Worm (Caenorhabditis elegans) whole organism, L1 larva: ENCODE results near the gene F07C6.4.

Experiments used
- C04F5.9 ChIP-seq: sonication (generic microtip); optimal IDR thresholded peaks from 2 replicates; lab custom pipeline; 2016; ENCODE audit warnings: missing genetic modification characterization, missing compliant biosample characterization
- C16A3.4 ChIP-seq: fragments of 150-350 bp; optimal IDR thresholded peaks from 2 replicates; lab custom pipeline; 2014; ENCODE audit warnings: missing biosample characterization, missing genetic modification characterization
- Y116A8C.19 ChIP-seq: sonication (generic microtip); optimal IDR thresholded peaks from 2 replicates; lab custom pipeline; 2016; ENCODE audit warnings: missing compliant biosample characterization, missing genetic modification characterization, borderline replicate concordance
- alr-1 ChIP-seq: fragments of 200-800 bp; sonication (Bioruptor generic); optimal IDR thresholded peaks from 2 replicates; lab custom pipeline; 2018; ENCODE audit warnings: borderline replicate concordance, mild to moderate bottlenecking, missing genetic modification characterization, missing compliant biosample characterization
- aly-2 ChIP-seq: fragments of 150-350 bp; optimal IDR thresholded peaks from 2 replicates; lab custom pipeline; 2014; ENCODE audit warnings: missing biosample characterization, missing genetic modification characterization
- ama-1 ChIP-seq: fragments of 150-350 bp; optimal IDR thresholded peaks from 2 replicates; lab custom pipeline; 2014
- blmp-1 ChIP-seq: fragments of 150-350 bp; optimal IDR thresholded peaks from 2 replicates; lab custom pipeline; 2014; ENCODE audit warnings: missing biosample characterization, missing genetic modification characterization
- ceh-88 ChIP-seq: fragments of 200-800 bp; sonication (Bioruptor generic); IDR thresholded peaks from 2 replicates; pipeline ENCODE4 v1.3.6; 2022; ENCODE audit warnings: missing genetic modification characterization, missing compliant biosample characterization
- ceh-90 ChIP-seq: sonication (generic microtip); optimal IDR thresholded peaks from 2 replicates; lab custom pipeline; 2016; ENCODE audit warnings: missing genetic modification characterization, missing compliant biosample characterization
- ces-1 ChIP-seq: fragments of 150-350 bp; optimal IDR thresholded peaks from 2 replicates; lab custom pipeline; 2014; ENCODE audit warnings: missing biosample characterization, missing genetic modification reagents, missing genetic modification characterization
- dsc-1 ChIP-seq: sonication (generic microtip); optimal IDR thresholded peaks from 2 replicates; lab custom pipeline; 2016; ENCODE audit warnings: mild to moderate bottlenecking, missing genetic modification characterization, missing compliant biosample characterization
- efl-1 ChIP-seq, 4 experiments: fragments of 150-350 bp; optimal IDR thresholded peaks in 3 of 4; peaks in 1 of 4; 1 replicate in 1 of 4; 2 replicates in 3 of 4; lab custom pipeline; 2014; ENCODE audit warnings: missing biosample characterization in 2 of 4, missing genetic modification characterization in 2 of 4, missing genetic modification reagents in 2 of 4
- efl-3 ChIP-seq: fragments of 200-800 bp; sonication (Bioruptor generic); optimal IDR thresholded peaks from 2 replicates; lab custom pipeline; 2018; ENCODE audit warnings: mild to moderate bottlenecking, missing genetic modification characterization, missing compliant biosample characterization
- egl-13 ChIP-seq: sonication (generic microtip); optimal IDR thresholded peaks from 2 replicates; lab custom pipeline; 2016; ENCODE audit warnings: missing genotype, missing genetic modification reagents, missing genetic modification characterization, missing compliant biosample characterization
- egl-27 ChIP-seq, 2 experiments: fragments of 150-350 bp in 1 of 2; sonication (generic microtip); optimal IDR thresholded peaks; 3 replicates each; lab custom pipeline; 2017 to 2018; ENCODE audit warnings: missing biosample characterization in 2 of 2, missing genetic modification characterization in 2 of 2, missing genetic modification reagents in 2 of 2
- elt-2 ChIP-seq: sonication (generic microtip); optimal IDR thresholded peaks from 2 replicates; lab custom pipeline; 2016; ENCODE audit warnings: missing genetic modification characterization, mild to moderate bottlenecking, inconsistent platforms, missing compliant biosample characterization, missing genetic modification reagents
- fkh-10 ChIP-seq: sonication (generic microtip); optimal IDR thresholded peaks from 2 replicates; lab custom pipeline; 2017; ENCODE audit warnings: missing biosample characterization, missing genetic modification reagents, missing genetic modification characterization
- fkh-8 ChIP-seq: sonication (generic microtip); optimal IDR thresholded peaks from 2 replicates; lab custom pipeline; 2016; ENCODE audit warnings: mild to moderate bottlenecking, missing genetic modification characterization, missing compliant biosample characterization
- fos-1 ChIP-seq: fragments of 150-350 bp; optimal IDR thresholded peaks from 2 replicates; lab custom pipeline; 2014; ENCODE audit warnings: missing biosample characterization, missing genetic modification characterization
- hlh-17 ChIP-seq: fragments of 200-800 bp; sonication (Bioruptor generic); optimal IDR thresholded peaks from 2 replicates; lab custom pipeline; 2018; ENCODE audit warnings: missing genetic modification characterization, mild to moderate bottlenecking, missing compliant biosample characterization, moderate library complexity, borderline replicate concordance
- hlh-4 ChIP-seq: sonication (generic microtip); optimal IDR thresholded peaks from 2 replicates; lab custom pipeline; 2016; ENCODE audit warnings: mild to moderate bottlenecking, missing genetic modification characterization, missing compliant biosample characterization
- hpl-2 ChIP-seq: fragments of 150-350 bp; optimal IDR thresholded peaks from 2 replicates; lab custom pipeline; 2014; ENCODE audit warnings: missing biosample characterization, missing genetic modification reagents, missing genetic modification characterization
- isw-1 ChIP-seq: fragments of 200-800 bp; sonication (Bioruptor generic); IDR thresholded peaks from 2 replicates; pipeline ENCODE4 v1.3.6; 2022; ENCODE audit warnings: missing genetic modification characterization, missing compliant biosample characterization
- lin-14 ChIP-seq: fragments of 200-800 bp; sonication (Bioruptor generic); optimal IDR thresholded peaks from 2 replicates; lab custom pipeline; 2018; ENCODE audit warnings: mild to moderate bottlenecking, missing genetic modification characterization, moderate library complexity, missing compliant biosample characterization
- lin-15B ChIP-seq: fragments of 150-350 bp; sonication (generic microtip); optimal IDR thresholded peaks from 3 replicates; lab custom pipeline; 2014; ENCODE audit warnings: missing biosample characterization, missing genetic modification characterization
- lin-39 ChIP-seq: fragments of 150-350 bp; optimal IDR thresholded peaks from 2 replicates; lab custom pipeline; 2014; ENCODE audit warnings: missing biosample characterization, missing genetic modification reagents, missing genetic modification characterization
- lir-3 ChIP-seq: sonication (generic microtip); optimal IDR thresholded peaks from 2 replicates; lab custom pipeline; 2016; ENCODE audit warnings: mild to moderate bottlenecking, missing genetic modification characterization, moderate library complexity, missing compliant biosample characterization; ENCODE audit not compliant: poor library complexity
- mab-9 ChIP-seq: fragments of 200-800 bp; sonication (Bioruptor generic); IDR thresholded peaks from 2 replicates; pipeline ENCODE4 v1.3.6; 2022; ENCODE audit warnings: missing genetic modification reagents, missing genetic modification characterization, missing compliant biosample characterization
- mdl-1 ChIP-seq, 2 experiments: fragments of 150-350 bp; optimal IDR thresholded peaks; 2 replicates each; lab custom pipeline; 2014 to 2017; ENCODE audit warnings: missing biosample characterization in 2 of 2, missing genetic modification characterization in 2 of 2, inconsistent platforms in 1 of 2
- mef-2 ChIP-seq: fragments of 150-350 bp; optimal IDR thresholded peaks from 2 replicates; lab custom pipeline; 2014; ENCODE audit warnings: missing biosample characterization, missing genetic modification characterization
- mep-1 ChIP-seq: fragments of 150-350 bp; optimal IDR thresholded peaks from 2 replicates; lab custom pipeline; 2014; ENCODE audit warnings: missing biosample characterization, missing genetic modification characterization
- nhr-11 ChIP-seq: fragments of 150-350 bp; optimal IDR thresholded peaks from 2 replicates; lab custom pipeline; 2014; ENCODE audit warnings: missing biosample characterization, missing genetic modification characterization
- nhr-19 ChIP-seq: fragments of 200-800 bp; sonication (Bioruptor generic); conservative IDR thresholded peaks from 2 replicates; pipeline ENCODE4 v1.3.6; 2022; ENCODE audit warnings: missing genetic modification characterization, missing compliant biosample characterization
- nhr-28 ChIP-seq: fragments of 150-350 bp; optimal IDR thresholded peaks from 2 replicates; lab custom pipeline; 2014; ENCODE audit warnings: missing biosample characterization, missing genetic modification characterization
- nhr-76 ChIP-seq: sonication (generic microtip); optimal IDR thresholded peaks from 2 replicates; lab custom pipeline; 2017; ENCODE audit warnings: missing biosample characterization, missing genetic modification characterization
- nhr-85 ChIP-seq: sonication (generic microtip); peaks from one replicate; lab custom pipeline; 2016; ENCODE audit warnings: missing genetic modification characterization, inconsistent platforms, missing compliant biosample characterization
- pag-3 ChIP-seq: sonication (generic microtip); optimal IDR thresholded peaks from 2 replicates; lab custom pipeline; 2017; ENCODE audit warnings: missing genetic modification characterization, mild to moderate bottlenecking, missing compliant biosample characterization, antibody characterized with exemption, borderline replicate concordance; ENCODE audit not compliant: insufficient read depth
- pax-3 ChIP-seq: fragments of 200-800 bp; sonication (Bioruptor generic); optimal IDR thresholded peaks from 2 replicates; lab custom pipeline; 2018; ENCODE audit warnings: mild to moderate bottlenecking, missing genetic modification characterization, moderate library complexity, missing compliant biosample characterization
- pqm-1 ChIP-seq: sonication (generic microtip); optimal IDR thresholded peaks from 3 replicates; lab custom pipeline; 2017; ENCODE audit warnings: missing biosample characterization, missing genetic modification characterization
- skn-1 ChIP-seq: fragments of 150-350 bp; optimal IDR thresholded peaks from 2 replicates; lab custom pipeline; 2014; ENCODE audit warnings: missing biosample characterization, missing genetic modification characterization
- snpc-4 ChIP-seq: fragments of 150-350 bp; optimal IDR thresholded peaks from 2 replicates; lab custom pipeline; 2014; ENCODE audit warnings: missing biosample characterization, missing genetic modification characterization
- sox-4 ChIP-seq: sonication (generic microtip); optimal IDR thresholded peaks from 2 replicates; lab custom pipeline; 2016; ENCODE audit warnings: missing genetic modification characterization, missing compliant biosample characterization
- unc-130 ChIP-seq: fragments of 150-350 bp; optimal IDR thresholded peaks from 2 replicates; lab custom pipeline; 2017; ENCODE audit warnings: missing biosample characterization, missing genetic modification characterization, inconsistent platforms
- unc-30 ChIP-seq: sonication (generic microtip); optimal IDR thresholded peaks from 2 replicates; lab custom pipeline; 2017; ENCODE audit warnings: missing biosample characterization, missing genetic modification characterization
- unc-98 ChIP-seq: fragments of 200-800 bp; sonication (Bioruptor generic); IDR thresholded peaks from 2 replicates; pipeline ENCODE4 v1.3.6; 2022; ENCODE audit warnings: missing genetic modification characterization, missing compliant biosample characterization
- vab-15 ChIP-seq: sonication (generic microtip); optimal IDR thresholded peaks from 2 replicates; lab custom pipeline; 2017; ENCODE audit warnings: missing genotype, mild to moderate bottlenecking, missing genetic modification characterization, missing compliant biosample characterization
- zag-1 ChIP-seq: fragments of 150-350 bp; optimal IDR thresholded peaks from 2 replicates; lab custom pipeline; 2014; ENCODE audit warnings: missing biosample characterization, missing genetic modification characterization
- zip-4 ChIP-seq: fragments of 200-800 bp; sonication (Bioruptor generic); optimal IDR thresholded peaks from 2 replicates; lab custom pipeline; 2018; ENCODE audit warnings: mild to moderate bottlenecking, missing genetic modification characterization, moderate library complexity, missing compliant biosample characterization
- ztf-11 ChIP-seq, 2 experiments: sonication (generic microtip); optimal IDR thresholded peaks; 2 replicates each; lab custom pipeline; 2016 to 2017; ENCODE audit warnings: missing genetic modification characterization in 2 of 2, missing biosample characterization in 1 of 2, missing compliant biosample characterization in 1 of 2
- ztf-4 ChIP-seq: fragments of 150-350 bp; optimal IDR thresholded peaks from 2 replicates; lab custom pipeline; 2014; ENCODE audit warnings: missing biosample characterization, missing genetic modification characterization

Gene F07C6.4

DNA sequence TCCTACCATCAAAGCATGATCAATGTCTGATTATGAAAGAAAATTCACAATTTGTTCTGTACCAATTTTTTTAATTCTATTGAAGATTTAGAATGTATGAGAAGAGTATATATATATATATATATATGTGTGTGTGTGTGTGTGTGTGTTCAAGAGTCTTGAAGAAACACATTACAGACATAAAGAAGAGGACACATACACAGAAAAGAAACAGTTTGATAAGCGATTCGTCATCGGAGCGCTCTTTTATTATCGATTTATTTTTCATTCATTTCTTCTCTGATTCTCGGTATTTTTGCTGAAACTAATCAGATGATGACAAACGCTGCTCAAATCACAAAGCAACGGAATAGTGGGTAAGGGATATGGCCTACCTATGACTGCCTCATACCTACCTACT lies 12.1 kb upstream of the F07C6.4 start, which contains the start of gene pin-2:
Gene pin-2, plus strand, starts transcription at position 227 of the 400 bp plus-strand sequence.
- no peak for TF ChIP-seq fkh-10 (GFP tag; lab: Kevin White, UChicago)
- TF ChIP-seq mab-9 = no peak
- no peak for TF ChIP-seq isw-1 (GFP tag; lab: Robert Waterston, UW)
- no peak for TF ChIP-seq zag-1 (tag; lab: Kevin White, UChicago)
- no peak for TF ChIP-seq skn-1 (tag; lab: Kevin White, UChicago)
- TF ChIP-seq pqm-1 (tag; lab: Kevin White, UChicago) = no peak
- TF ChIP-seq nhr-76 (tag; lab: Kevin White, UChicago) = no peak
- no peak for TF ChIP-seq lin-15B (tag; lab: Kevin White, UChicago)
- TF ChIP-seq nhr-85 = no peak
- TF ChIP-seq ama-1 (lab: Kevin White, UChicago) = no peak
- TF ChIP-seq vab-15 = no peak
- TF ChIP-seq unc-30 (tag; lab: Kevin White, UChicago) = no peak
- no peak for TF ChIP-seq lir-3 (tag; lab: Kevin White, UChicago)
- no peak for TF ChIP-seq Y116A8C.19 (tag; lab: Kevin White, UChicago)

DNA sequence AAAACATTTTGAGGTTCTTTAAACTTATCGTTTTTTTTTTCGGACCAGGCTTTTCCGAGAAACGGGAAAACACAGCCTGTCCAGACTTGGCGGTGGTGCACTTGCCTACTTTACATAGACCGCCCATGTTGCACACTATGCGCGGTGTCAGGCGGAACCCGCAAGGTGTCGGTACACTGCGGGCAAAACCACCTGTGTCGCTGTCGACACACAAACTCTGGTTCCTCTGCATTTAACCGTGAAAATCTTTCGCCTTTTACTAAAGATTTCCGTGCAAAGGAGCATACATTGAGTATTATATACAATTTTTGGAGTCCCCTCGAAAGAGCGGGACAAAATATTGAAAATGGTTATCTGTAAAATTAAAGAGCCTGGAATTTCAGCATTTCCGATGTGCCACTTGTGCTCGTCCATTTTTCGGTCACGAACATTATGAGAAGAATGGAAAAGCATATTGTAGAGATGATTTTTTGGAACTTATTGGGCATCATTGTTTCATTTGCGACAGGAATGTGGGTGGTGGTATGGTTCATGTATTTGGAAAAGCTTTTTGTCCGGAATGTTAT lies 10.3 kb upstream of the F07C6.4 start:
- no peak for TF ChIP-seq nhr-11
- no peak for TF ChIP-seq lin-14 (GFP tag; lab: Kevin White, UChicago)
- no peak for TF ChIP-seq aly-2 (tag; lab: Kevin White, UChicago)
- no peak for TF ChIP-seq efl-1 (optimal IDR thresholded peaks at IDR 0.05; lab: Kevin White, UChicago)
- no peak for TF ChIP-seq efl-1 (GFP tag; optimal IDR thresholded peaks at IDR 0.05 in 1 of 2; lab: Kevin White, UChicago)
- TF ChIP-seq skn-1 (tag; lab: Kevin White, UChicago) = no peak
- no peak for TF ChIP-seq hlh-4
- 0 out of 2 replicates have a peak, but pooled peaks have one; percentile 31 for TF ChIP-seq nhr-19 (GFP tag; lab: Robert Waterston, UW)
- no peak for TF ChIP-seq mab-9
- no peak for TF ChIP-seq nhr-28 (tag; lab: Kevin White, UChicago)
- no peak for TF ChIP-seq efl-3
- TF ChIP-seq elt-2 (tag; lab: Kevin White, UChicago) = peak; percentile 28
- no peak for TF ChIP-seq alr-1 (tag; lab: Kevin White, UChicago)
- TF ChIP-seq blmp-1 (tag; lab: Kevin White, UChicago) = no peak
- TF ChIP-seq ceh-88 (GFP tag; lab: Robert Waterston, UW) = no peak
- no peak for TF ChIP-seq nhr-76 (tag; lab: Kevin White, UChicago)
- no peak for TF ChIP-seq unc-98 (GFP tag; lab: Robert Waterston, UW)
- no peak for TF ChIP-seq fkh-8 (tag; lab: Kevin White, UChicago)
- TF ChIP-seq C16A3.4 (tag; lab: Kevin White, UChicago) = no peak
- no peak for TF ChIP-seq pax-3 (tag; lab: Kevin White, UChicago)
- no peak for TF ChIP-seq lin-39
- no peak for TF ChIP-seq pag-3 (tag; lab: Kevin White, UChicago)
- no peak for TF ChIP-seq mep-1 (tag; lab: Kevin White, UChicago)
- TF ChIP-seq fos-1 = no peak
- TF ChIP-seq zag-1 (tag; lab: Kevin White, UChicago) = no peak
- no peak for TF ChIP-seq unc-30 (tag; lab: Kevin White, UChicago)
- no peak for TF ChIP-seq ces-1 (GFP tag; lab: Kevin White, UChicago)
- TF ChIP-seq C04F5.9 (tag; lab: Kevin White, UChicago) = no peak
- TF ChIP-seq snpc-4 (tag; lab: Kevin White, UChicago) = peak; percentile 80
- TF ChIP-seq nhr-85 = peak; percentile 53
- TF ChIP-seq egl-13 (tag; lab: Kevin White, UChicago) = no peak
- no peak for TF ChIP-seq egl-27 (tag; optimal IDR thresholded peaks at IDR 0.05; lab: Kevin White, UChicago)
- TF ChIP-seq zip-4 (GFP tag; lab: Kevin White, UChicago) = no peak
- TF ChIP-seq hpl-2 = no peak
- no peak for TF ChIP-seq mdl-1 (tag; optimal IDR thresholded peaks at IDR 0.05; lab: Kevin White, UChicago)
- TF ChIP-seq sox-4 = no peak
- no peak for TF ChIP-seq ceh-90 (tag; lab: Kevin White, UChicago)
- no peak for TF ChIP-seq ztf-11 (tag; optimal IDR thresholded peaks at IDR 0.05; lab: Kevin White, UChicago)
- TF ChIP-seq unc-130 (tag; lab: Kevin White, UChicago) = no peak
- no peak for TF ChIP-seq hlh-17
- no peak for TF ChIP-seq ztf-4 (tag; lab: Kevin White, UChicago)
- TF ChIP-seq lin-15B (tag; lab: Kevin White, UChicago) = no peak
- no peak for TF ChIP-seq mef-2
- no peak for TF ChIP-seq dsc-1 (tag; lab: Kevin White, UChicago)
